Worm (Caenorhabditis elegans): Measurements from ENCODE around the gene itm-2.

ce11 chrX:5433912-5434311 is 11.1 kb upstream of the itm-2 start:
- TF ChIP-seq fkh-6 (tag; optimal IDR thresholded peaks at IDR 0.05) (no peak), pag-3 (tag; optimal IDR thresholded peaks at IDR 0.05; ENCODE audit: borderline replicate concordance) (no peak), fkh-10 (GFP tag; optimal IDR thresholded peaks at IDR 0.05) (no peak), ceh-6 (GFP tag; optimal IDR thresholded peaks at IDR 0.05) (no peak), C38D4.7 (GFP tag; optimal IDR thresholded peaks at IDR 0.05) (no peak), ama-1 (optimal IDR thresholded peaks at IDR 0.05) (no peak), hlh-8 (tag; optimal IDR thresholded peaks at IDR 0.05) (no peak), odd-2 (tag; optimal IDR thresholded peaks at IDR 0.05) (no peak), pha-2 (tag; optimal IDR thresholded peaks at IDR 0.05) (no peak), hlh-13 (GFP tag; optimal IDR thresholded peaks at IDR 0.05) (no peak), elt-2 (tag; optimal IDR thresholded peaks at IDR 0.05) (no peak), F13H6.1 (tag; optimal IDR thresholded peaks at IDR 0.05) (no peak), ceh-30 (tag; optimal IDR thresholded peaks at IDR 0.05) (no peak)
